Fruit fly (Drosophila melanogaster) whole organism, embryonic: ENCODE data around the gene aop.
A peak's percentile ranks its signal among the peaks of the same experiment; 100 is the strongest.

Experiments used
- Ada2b ChIP-seq: fragments of 200-800 bp; sonication (Bioruptor generic); IDR thresholded peaks from 2 replicates; pipeline ENCODE4 v1.3.6; 2022; ENCODE audit warnings: missing biosample characterization, missing genetic modification characterization
- Adf1 ChIP-seq: fragments of 200-800 bp; sonication (Bioruptor generic); IDR thresholded peaks from 2 replicates; pipeline ENCODE4 v1.3.6; 2022; ENCODE audit warnings: missing biosample characterization, missing genetic modification characterization
- BtbVII ChIP-seq: fragments of 200-800 bp; sonication (Bioruptor generic); optimal IDR thresholded peaks from 3 replicates; lab custom pipeline; 2017; ENCODE audit warnings: missing biosample characterization, mild to moderate bottlenecking, missing genetic modification characterization
- C15 ChIP-seq: fragments of 200-800 bp; sonication (Bioruptor generic); IDR thresholded peaks from 3 replicates; pipeline ENCODE4 v1.3.6; 2022; ENCODE audit warnings: missing biosample characterization, missing genetic modification characterization
- CG10431 ChIP-seq: fragments of 200-800 bp; sonication (Bioruptor generic); optimal IDR thresholded peaks from 3 replicates; lab custom pipeline; 2018; ENCODE audit warnings: missing biosample characterization, mild to moderate bottlenecking, missing genetic modification characterization
- CG10543 ChIP-seq: fragments of 200-800 bp; sonication (Bioruptor generic); optimal IDR thresholded peaks from 3 replicates; lab custom pipeline; 2017; ENCODE audit warnings: missing biosample characterization, mild to moderate bottlenecking, missing genetic modification characterization, moderate library complexity
- CG11695 ChIP-seq: fragments of 200-800 bp; sonication (Bioruptor generic); IDR thresholded peaks from 3 replicates; pipeline ENCODE4 v1.3.6; 2022; ENCODE audit warnings: missing biosample characterization, missing genetic modification characterization
- CG13287 ChIP-seq: fragments of 200-800 bp; sonication (Bioruptor generic); IDR thresholded peaks from 2 replicates; pipeline ENCODE4 v1.3.6; 2022; ENCODE audit warnings: missing biosample characterization, missing genetic modification characterization; ENCODE audit not compliant: partially characterized antibody
- CG1603 ChIP-seq: fragments of 200-800 bp; sonication (Bioruptor generic); optimal IDR thresholded peaks from 2 replicates; lab custom pipeline; 2019; ENCODE audit warnings: missing biosample characterization, mild to moderate bottlenecking, missing genetic modification characterization, moderate library complexity
- CG17385 ChIP-seq: fragments of 200-800 bp; sonication (Bioruptor generic); optimal IDR thresholded peaks from 3 replicates; lab custom pipeline; 2018; ENCODE audit warnings: missing biosample characterization, mild to moderate bottlenecking, missing genetic modification characterization
- CG18262 ChIP-seq: fragments of 200-800 bp; optimal IDR thresholded peaks from 3 replicates; lab custom pipeline; 2019; ENCODE audit warnings: missing biosample characterization, mild to moderate bottlenecking, missing genetic modification characterization, moderate library complexity
- CG2678 ChIP-seq: fragments of 200-800 bp; sonication (Bioruptor generic); optimal IDR thresholded peaks from 3 replicates; lab custom pipeline; 2019; ENCODE audit warnings: missing biosample characterization, mild to moderate bottlenecking, missing genetic modification characterization, moderate library complexity
- CG30020 ChIP-seq: fragments of 200-800 bp; optimal IDR thresholded peaks from 2 replicates; lab custom pipeline; 2019; ENCODE audit warnings: missing biosample characterization, mild to moderate bottlenecking, missing genetic modification characterization, moderate library complexity
- CG3281 ChIP-seq: fragments of 200-800 bp; sonication (Bioruptor generic); optimal IDR thresholded peaks from 3 replicates; lab custom pipeline; 2017; ENCODE audit warnings: missing biosample characterization, mild to moderate bottlenecking, missing genetic modification characterization
- CG34422 ChIP-seq: fragments of 200-800 bp; sonication (Bioruptor generic); IDR thresholded peaks from 3 replicates; pipeline ENCODE4 v1.3.6; 2022; ENCODE audit warnings: missing biosample characterization, missing genetic modification characterization
- CG6683 ChIP-seq: fragments of 200-800 bp; sonication (Bioruptor generic); optimal IDR thresholded peaks from 2 replicates; lab custom pipeline; 2017; ENCODE audit warnings: missing biosample characterization, mild to moderate bottlenecking, missing genetic modification characterization, missing genetic modification reagents
- CG6791 ChIP-seq: fragments of 200-800 bp; sonication (Bioruptor generic); IDR thresholded peaks from 3 replicates; pipeline ENCODE4 v1.3.6; 2022; ENCODE audit warnings: missing biosample characterization, missing genetic modification characterization; ENCODE audit not compliant: partially characterized antibody
- CG6813 ChIP-seq: fragments of 200-800 bp; sonication (Bioruptor generic); optimal IDR thresholded peaks from 2 replicates; lab custom pipeline; 2017; ENCODE audit warnings: missing biosample characterization, missing genetic modification characterization, mild to moderate bottlenecking, moderate library complexity, missing genetic modification reagents
- CG7839 ChIP-seq: fragments of 200-800 bp; sonication (Bioruptor generic); optimal IDR thresholded peaks from 3 replicates; lab custom pipeline; 2018; ENCODE audit warnings: missing biosample characterization, mild to moderate bottlenecking, missing genetic modification characterization, moderate library complexity
- CHES-1-like ChIP-seq: fragments of 200-800 bp; sonication (Bioruptor generic); optimal IDR thresholded peaks from 2 replicates; lab custom pipeline; 2016; ENCODE audit warnings: missing biosample characterization, missing genetic modification characterization
- CTCF ChIP-seq: fragments of 200-800 bp; sonication (Bioruptor generic); optimal IDR thresholded peaks from 2 replicates; lab custom pipeline; 2017; ENCODE audit warnings: missing biosample characterization, mild to moderate bottlenecking, missing genetic modification characterization, moderate library complexity
- CoRest ChIP-seq: fragments of 200-800 bp; sonication (Bioruptor generic); optimal IDR thresholded peaks from 3 replicates; lab custom pipeline; 2018; ENCODE audit warnings: missing biosample characterization, mild to moderate bottlenecking, missing genetic modification characterization, moderate library complexity
- D19A ChIP-seq: fragments of 200-800 bp; optimal IDR thresholded peaks from 3 replicates; lab custom pipeline; 2019; ENCODE audit warnings: missing biosample characterization, mild to moderate bottlenecking, missing genetic modification characterization, moderate library complexity
- Lhr ChIP-seq: fragments of 200-800 bp; sonication (Bioruptor generic); optimal IDR thresholded peaks from 3 replicates; lab custom pipeline; 2017; ENCODE audit warnings: mild to moderate bottlenecking, missing biosample characterization, missing genetic modification reagents, missing genetic modification characterization
- Mes4 ChIP-seq: fragments of 200-800 bp; sonication (Bioruptor generic); optimal IDR thresholded peaks from 2 replicates; lab custom pipeline; 2016; ENCODE audit warnings: missing biosample characterization, missing genetic modification characterization
- Myb ChIP-seq: fragments of 200-800 bp; sonication (Bioruptor generic); optimal IDR thresholded peaks from 2 replicates; lab custom pipeline; 2016; ENCODE audit warnings: missing biosample characterization, missing genetic modification characterization
- Sox102F ChIP-seq: fragments of 200-800 bp; sonication (Bioruptor generic); optimal IDR thresholded peaks from 2 replicates; lab custom pipeline; 2018; ENCODE audit warnings: missing biosample characterization, mild to moderate bottlenecking, missing genetic modification characterization, moderate library complexity
- Taf1 ChIP-seq: fragments of 200-800 bp; sonication (Bioruptor generic); IDR thresholded peaks from 2 replicates; pipeline ENCODE4 v1.3.6; 2022; ENCODE audit warnings: missing biosample characterization, missing genetic modification characterization
- Trl ChIP-seq, 3 experiments: fragments of >200 bp in 2 of 3; fragments of 200-800 bp in 1 of 3; sonication (Bioruptor generic) in 1 of 3; optimal IDR thresholded peaks; 2 replicates in 1 of 3; 3 replicates in 2 of 3; lab custom pipeline; 2016 to 2017; ENCODE audit warnings: missing biosample characterization in 1 of 3, missing genetic modification characterization in 1 of 3
- Usf ChIP-seq: fragments of 200-800 bp; sonication (Bioruptor generic); optimal IDR thresholded peaks from 2 replicates; lab custom pipeline; 2017; ENCODE audit warnings: missing genotype, missing biosample characterization, missing genetic modification characterization
- aop ChIP-seq: fragments of 200-800 bp; sonication (Bioruptor generic); IDR thresholded peaks from 2 replicates; pipeline ENCODE4 v1.3.6; 2022; ENCODE audit warnings: missing biosample characterization, missing genetic modification characterization
- az2 ChIP-seq: fragments of 200-800 bp; sonication (Bioruptor generic); optimal IDR thresholded peaks from 3 replicates; lab custom pipeline; 2016; ENCODE audit warnings: missing biosample characterization, missing genetic modification characterization
- crol ChIP-seq: fragments of 200-800 bp; sonication (Bioruptor generic); IDR thresholded peaks from 2 replicates; pipeline ENCODE4 v1.3.6; 2022; ENCODE audit warnings: missing biosample characterization, missing genetic modification characterization
- ems ChIP-seq: fragments of 200-800 bp; sonication (Bioruptor generic); optimal IDR thresholded peaks from 3 replicates; lab custom pipeline; 2016; ENCODE audit warnings: missing biosample characterization, missing genetic modification characterization
- grn ChIP-seq: fragments of 200-800 bp; sonication (Bioruptor generic); optimal IDR thresholded peaks from 3 replicates; lab custom pipeline; 2017; ENCODE audit warnings: missing biosample characterization, missing genetic modification characterization
- gsb-n ChIP-seq: fragments of 200-800 bp; sonication (Bioruptor generic); optimal IDR thresholded peaks from 3 replicates; lab custom pipeline; 2018; ENCODE audit warnings: missing biosample characterization, mild to moderate bottlenecking, missing genetic modification characterization
- kni ChIP-seq: fragments of 200-800 bp; sonication (Bioruptor generic); optimal IDR thresholded peaks from 3 replicates; lab custom pipeline; 2017; ENCODE audit warnings: mild to moderate bottlenecking, missing biosample characterization, missing genetic modification reagents, missing genetic modification characterization
- lov ChIP-seq, 2 experiments: fragments of 200-800 bp in 1 of 2; fragments of >200 bp in 1 of 2; sonication (Bioruptor generic) in 1 of 2; IDR thresholded peaks in 1 of 2; optimal IDR thresholded peaks in 1 of 2; 2 replicates in 1 of 2; 3 replicates in 1 of 2; pipeline versions ENCODE4 v1.3.6 to Lab custom; 2017 to 2022; ENCODE audit warnings: missing biosample characterization in 1 of 2, missing genetic modification characterization in 1 of 2
- org-1 ChIP-seq: fragments of 200-800 bp; sonication (Bioruptor generic); optimal IDR thresholded peaks from 2 replicates; lab custom pipeline; 2017; ENCODE audit warnings: missing biosample characterization, missing genetic modification characterization
- peb ChIP-seq: fragments of 200-800 bp; sonication (Bioruptor generic); IDR thresholded peaks from 2 replicates; pipeline ENCODE4 v1.3.6; 2022; ENCODE audit warnings: missing biosample characterization, missing genetic modification characterization
- pros ChIP-seq: fragments of 200-800 bp; sonication (Bioruptor generic); optimal IDR thresholded peaks from 3 replicates; lab custom pipeline; 2019; ENCODE audit warnings: missing biosample characterization, mild to moderate bottlenecking, missing genetic modification characterization, moderate library complexity
- ranshi ChIP-seq: fragments of 200-800 bp; sonication (Bioruptor generic); IDR thresholded peaks from 2 replicates; pipeline ENCODE4 v1.3.6; 2022; ENCODE audit warnings: missing biosample characterization, missing genetic modification characterization
- rib ChIP-seq: fragments of 200-800 bp; sonication (Bioruptor generic); IDR thresholded peaks from 2 replicates; pipeline ENCODE4 v1.3.6; 2022; ENCODE audit warnings: missing biosample characterization, missing genetic modification characterization
- ro ChIP-seq: fragments of 200-800 bp; sonication (Bioruptor generic); IDR thresholded peaks from 2 replicates; pipeline ENCODE4 v1.3.6; 2022; ENCODE audit warnings: missing biosample characterization, missing genetic modification characterization
- sna ChIP-seq: fragments of 200-800 bp; sonication (Bioruptor generic); IDR thresholded peaks from 2 replicates; pipeline ENCODE4 v1.3.6; 2022; ENCODE audit warnings: missing biosample characterization, missing genetic modification characterization; ENCODE audit not compliant: partially characterized antibody
- stwl ChIP-seq: fragments of 200-800 bp; sonication (Bioruptor generic); optimal IDR thresholded peaks from 3 replicates; lab custom pipeline; 2018; ENCODE audit warnings: missing biosample characterization, mild to moderate bottlenecking, missing genetic modification characterization, moderate library complexity
- toy ChIP-seq: fragments of 200-800 bp; sonication (Bioruptor generic); IDR thresholded peaks from 2 replicates; pipeline ENCODE4 v1.3.6; 2022; ENCODE audit warnings: missing biosample characterization, missing genetic modification characterization
- z ChIP-seq: fragments of 200-800 bp; sonication (Bioruptor generic); IDR thresholded peaks from 3 replicates; pipeline ENCODE4 v1.3.6; 2022; ENCODE audit warnings: missing biosample characterization, missing genetic modification characterization
- zfh2 ChIP-seq: fragments of 200-800 bp; sonication (Bioruptor generic); optimal IDR thresholded peaks from 2 replicates; lab custom pipeline; 2016; ENCODE audit warnings: missing biosample characterization, missing genetic modification characterization

aop gene

dm6 chr2L:2168184-2168893, 10.2 kb downstream of the aop start:
- no peak for TF ChIP-seq toy (GFP tag; lab: Robert Waterston, UW)
- TF ChIP-seq crol = no peak
- TF ChIP-seq ranshi (GFP tag; lab: Robert Waterston, UW) = no peak
- TF ChIP-seq Lhr = no peak
- TF ChIP-seq ro (GFP tag; lab: Robert Waterston, UW) = no peak
- no peak for TF ChIP-seq CG6683 (GFP tag; lab: Kevin White, UChicago)
- no peak for TF ChIP-seq CoRest
- TF ChIP-seq CG17385 (GFP tag; lab: Kevin White, UChicago) = peak; percentile 31
- 0 out of 2 replicates have a peak, but pooled peaks have one; percentile 23 for TF ChIP-seq aop (GFP tag; lab: Robert Waterston, UW)
- no peak for TF ChIP-seq CG30020 (tag; lab: Kevin White, UChicago)
- no peak for TF ChIP-seq lov (optimal IDR thresholded peaks at IDR 0.05; lab: Kevin White, UChicago)
- no peak for TF ChIP-seq lov (GFP tag; IDR thresholded peaks at IDR 0.05; lab: Robert Waterston, UW)
- peak; percentile 24 for TF ChIP-seq CG10543 (GFP tag; lab: Kevin White, UChicago)
- no peak for TF ChIP-seq kni (GFP tag; lab: Kevin White, UChicago)
- no peak for TF ChIP-seq az2 (GFP tag; lab: Kevin White, UChicago)
- no peak for TF ChIP-seq Trl (optimal IDR thresholded peaks at IDR 0.05; lab: Kevin White, UChicago)
- TF ChIP-seq Trl (GFP tag; optimal IDR thresholded peaks at IDR 0.05; lab: Kevin White, UChicago) = no peak
- no peak for TF ChIP-seq CG11695 (GFP tag; lab: Robert Waterston, UW)
- no peak for TF ChIP-seq CTCF
- TF ChIP-seq rib (GFP tag; lab: Robert Waterston, UW) = no peak
- no peak for TF ChIP-seq Mes4 (GFP tag; lab: Kevin White, UChicago)
- TF ChIP-seq Myb (GFP tag; lab: Kevin White, UChicago) = no peak
- TF ChIP-seq peb = no peak
- TF ChIP-seq z (GFP tag; lab: Robert Waterston, UW) = no peak
- TF ChIP-seq D19A (tag; lab: Kevin White, UChicago) = no peak
- TF ChIP-seq Ada2b (GFP tag; lab: Robert Waterston, UW) = no peak
- TF ChIP-seq CG34422 (GFP tag; lab: Robert Waterston, UW) = no peak
- no peak for TF ChIP-seq Usf (GFP tag; lab: Kevin White, UChicago)
- TF ChIP-seq CG1603 (tag; lab: Kevin White, UChicago) = peak; percentile 38
- TF ChIP-seq CG10431 (GFP tag; lab: Kevin White, UChicago) = no peak
- TF ChIP-seq CG6791 (GFP tag; lab: Robert Waterston, UW) = no peak
- TF ChIP-seq ems (GFP tag; lab: Kevin White, UChicago) = no peak
- no peak for TF ChIP-seq BtbVII
- TF ChIP-seq CG13287 (GFP tag; lab: Robert Waterston, UW) = no peak
- TF ChIP-seq CG3281 (GFP tag; lab: Kevin White, UChicago) = peak; percentile 54
- TF ChIP-seq sna = no peak
- no peak for TF ChIP-seq stwl (tag; lab: Kevin White, UChicago)
- no peak for TF ChIP-seq C15 (GFP tag; lab: Robert Waterston, UW)
- TF ChIP-seq CG6813 (GFP tag; lab: Kevin White, UChicago) = peak; percentile 70
- no peak for TF ChIP-seq gsb-n (tag; lab: Kevin White, UChicago)
- peak; percentile 7 for TF ChIP-seq pros (GFP tag; lab: Kevin White, UChicago)
- no peak for TF ChIP-seq CHES-1-like (GFP tag; lab: Kevin White, UChicago)
- TF ChIP-seq Taf1 (GFP tag; lab: Robert Waterston, UW) = no peak
- TF ChIP-seq CG2678 (tag; lab: Kevin White, UChicago) = peak; percentile 67
- peak; percentile 4 for TF ChIP-seq CG18262 (tag; lab: Kevin White, UChicago)
- TF ChIP-seq Adf1 = no peak
- TF ChIP-seq org-1 (GFP tag; lab: Kevin White, UChicago) = peak; percentile 22
- TF ChIP-seq CG7839 (tag; lab: Kevin White, UChicago) = no peak
- no peak for TF ChIP-seq zfh2 (GFP tag; lab: Kevin White, UChicago)
- TF ChIP-seq grn (GFP tag; lab: Kevin White, UChicago) = peak; percentile 65
- TF ChIP-seq Sox102F (GFP tag; lab: Kevin White, UChicago) = no peak
